Worm (Caenorhabditis elegans) whole organism, mixed stage, embryonic: ENCODE measurements around the gene R148.8.

Source experiments
- ces-1 ChIP-seq: fragments of 150-350 bp; optimal IDR thresholded peaks from 2 replicates; lab custom pipeline; 2014; ENCODE audit warnings: missing biosample characterization, missing genetic modification reagents, missing genetic modification characterization
- elt-1 ChIP-seq: sonication (generic microtip); optimal IDR thresholded peaks from 2 replicates; lab custom pipeline; 2017; ENCODE audit warnings: missing genetic modification characterization, mild to moderate bottlenecking, missing compliant biosample characterization, antibody characterized with exemption, moderate library complexity, borderline replicate concordance; ENCODE audit not compliant: insufficient read depth
- mep-1 ChIP-seq: fragments of 150-350 bp; optimal IDR thresholded peaks from 2 replicates; lab custom pipeline; 2017; ENCODE audit warnings: missing biosample characterization, missing genetic modification reagents, missing genetic modification characterization, inconsistent platforms
- nhr-12 ChIP-seq: fragments of 150-350 bp; optimal IDR thresholded peaks from 2 replicates; lab custom pipeline; 2014; ENCODE audit warnings: missing biosample characterization, missing genetic modification characterization
- sptf-1 ChIP-seq: sonication (generic microtip); optimal IDR thresholded peaks from 2 replicates; lab custom pipeline; 2017; ENCODE audit warnings: mild to moderate bottlenecking, missing genetic modification characterization, moderate library complexity, missing compliant biosample characterization
- tbx-8 ChIP-seq: fragments of 200-800 bp; sonication (Bioruptor generic); optimal IDR thresholded peaks from 2 replicates; lab custom pipeline; 2018; ENCODE audit warnings: mild to moderate bottlenecking, missing genetic modification characterization, moderate library complexity, missing compliant biosample characterization
- unc-120 ChIP-seq: sonication (generic microtip); optimal IDR thresholded peaks from 2 replicates; lab custom pipeline; 2017; ENCODE audit warnings: missing genetic modification characterization, missing compliant biosample characterization; ENCODE audit not compliant: poor library complexity, severe bottlenecking
- unc-39 ChIP-seq: fragments of 150-350 bp; optimal IDR thresholded peaks from 2 replicates; lab custom pipeline; 2014; ENCODE audit warnings: missing biosample characterization, missing genetic modification characterization
- unc-62 ChIP-seq: fragments of 150-350 bp; optimal IDR thresholded peaks from 2 replicates; lab custom pipeline; 2014; ENCODE audit warnings: missing biosample characterization, missing genetic modification reagents, missing genetic modification characterization

- no peak for TF ChIP-seq unc-62 (GFP tag; lab: Kevin White, UChicago)
- TF ChIP-seq unc-120 (tag; lab: Kevin White, UChicago), result no peak
- no peak for TF ChIP-seq mep-1 (tag; lab: Kevin White, UChicago)
- no peak for TF ChIP-seq elt-1 (tag; lab: Kevin White, UChicago)
- no peak for TF ChIP-seq sptf-1
- TF ChIP-seq tbx-8 (GFP tag; lab: Kevin White, UChicago), result no peak
- TF ChIP-seq ces-1 (GFP tag; lab: Kevin White, UChicago), result no peak
- TF ChIP-seq nhr-12 (tag; lab: Kevin White, UChicago), result no peak
- TF ChIP-seq unc-39 (tag; lab: Kevin White, UChicago), result no peak
Measured at ce11 chrIII:3185232-3185631, 6.1 kb upstream of the R148.8 start.
